Fruit fly (Drosophila melanogaster): Measurements from ENCODE around the gene SCOT.

Gene SCOT

DNA sequence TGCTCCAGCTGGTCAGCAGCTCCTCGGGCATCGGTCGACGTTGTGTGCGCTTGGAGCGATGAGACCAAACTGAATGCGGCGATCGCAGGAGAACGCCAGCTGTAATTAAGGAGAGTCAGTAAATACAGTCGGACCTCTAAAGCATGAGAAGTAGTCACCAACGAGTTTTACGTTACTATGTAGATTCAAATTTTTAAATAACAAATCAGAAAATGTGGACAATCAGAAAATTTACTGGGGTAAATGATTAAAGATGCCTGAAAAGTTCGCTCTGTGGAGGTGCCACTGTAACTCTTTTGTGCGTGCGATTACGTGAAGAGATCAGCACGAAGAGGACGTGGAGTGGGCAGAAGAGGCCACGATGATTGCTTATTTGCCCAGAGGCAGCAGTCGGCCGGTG is at the start of gene SCOT:
Gene SCOT, plus strand, starts transcription at position 180 of the 400 bp plus-strand sequence.
- TF ChIP-seq insv (optimal IDR thresholded peaks at IDR 0.05) (no peak), ttk (optimal IDR thresholded peaks at IDR 0.05) (no peak), Myc (optimal IDR thresholded peaks at IDR 0.05) (no peak), psq (optimal IDR thresholded peaks at IDR 0.05) (no peak), h (optimal IDR thresholded peaks at IDR 0.05) (no peak), Sin3A (optimal IDR thresholded peaks at IDR 0.05) (no peak)

DNA sequence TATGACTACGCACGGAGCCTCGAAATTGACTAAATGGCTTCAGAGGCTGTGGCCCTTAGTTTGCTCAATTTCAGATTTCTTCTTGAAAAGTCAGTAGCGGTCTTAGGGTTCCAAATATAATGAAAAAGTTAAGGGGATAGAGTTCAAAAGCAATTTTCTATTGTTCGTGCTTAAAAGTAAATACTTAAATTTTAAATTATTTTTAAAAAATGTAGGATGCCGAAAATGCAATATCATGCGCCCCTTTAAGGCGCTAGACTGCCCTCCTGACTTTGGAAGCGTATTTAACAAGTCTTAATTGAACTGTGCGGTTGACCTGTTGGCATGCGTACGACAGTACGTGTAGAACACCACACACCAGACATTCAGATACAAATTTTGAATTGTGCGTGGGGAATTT is 48.3 kb upstream of the SCOT start:
- TF ChIP-seq h (optimal IDR thresholded peaks at IDR 0.05) (no peak), Sin3A (optimal IDR thresholded peaks at IDR 0.05) (no peak), Myc (optimal IDR thresholded peaks at IDR 0.05) (no peak), insv (optimal IDR thresholded peaks at IDR 0.05) (no peak), psq (optimal IDR thresholded peaks at IDR 0.05) (no peak), ttk (optimal IDR thresholded peaks at IDR 0.05) (no peak)

DNA sequence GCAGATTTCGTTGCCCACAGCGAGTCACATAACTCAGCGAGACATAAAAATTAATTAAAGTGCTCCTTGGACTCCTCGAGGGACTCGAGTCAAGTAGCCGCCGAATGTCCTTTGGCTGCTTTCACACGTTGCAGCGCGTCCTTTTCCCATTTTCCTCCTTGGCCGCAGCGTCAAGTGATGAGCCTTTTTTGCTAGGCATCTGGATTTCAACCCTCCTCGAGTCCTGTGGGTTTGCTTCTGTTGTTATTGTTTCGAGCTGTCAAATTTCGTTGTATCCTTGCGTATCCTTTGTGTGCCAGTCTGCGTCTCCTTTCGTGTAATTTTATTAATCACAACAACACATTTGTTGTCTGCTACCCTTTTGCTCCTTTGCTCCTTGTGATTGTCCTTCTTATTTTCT is 46.3 kb upstream of the SCOT start:
- TF ChIP-seq Myc (optimal IDR thresholded peaks at IDR 0.05) (no peak), ttk (optimal IDR thresholded peaks at IDR 0.05) (no peak), insv (optimal IDR thresholded peaks at IDR 0.05) (no peak), h (optimal IDR thresholded peaks at IDR 0.05) (no peak), psq (optimal IDR thresholded peaks at IDR 0.05) (no peak), Sin3A (optimal IDR thresholded peaks at IDR 0.05) (no peak)

DNA sequence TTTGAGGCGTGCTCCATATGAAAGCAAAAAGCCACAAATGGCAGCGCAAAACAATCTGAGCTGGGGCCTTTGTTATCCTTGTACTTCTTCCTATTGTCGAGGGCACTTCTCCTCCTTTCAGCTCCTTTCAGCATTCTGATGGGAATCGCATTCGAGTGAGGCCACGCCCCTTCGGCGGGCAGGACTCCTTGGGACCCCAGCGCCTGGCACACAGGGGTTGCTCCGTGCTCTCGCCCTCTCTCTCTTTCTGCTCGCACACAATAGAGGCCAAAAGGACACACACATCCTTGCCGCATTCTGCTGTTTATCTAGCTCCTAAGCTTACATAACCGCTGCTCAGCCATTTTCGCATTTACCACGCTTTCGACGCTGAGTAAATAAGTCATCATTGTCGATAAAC is 42.9 kb upstream of the SCOT start:
- no peak for TF ChIP-seq ttk (optimal IDR thresholded peaks at IDR 0.05)
- no peak for TF ChIP-seq Sin3A (optimal IDR thresholded peaks at IDR 0.05)
- TF ChIP-seq Myc (optimal IDR thresholded peaks at IDR 0.05) = no peak
- no peak for TF ChIP-seq h (optimal IDR thresholded peaks at IDR 0.05)
- no peak for TF ChIP-seq psq (optimal IDR thresholded peaks at IDR 0.05)
- no peak for TF ChIP-seq insv (optimal IDR thresholded peaks at IDR 0.05)

DNA sequence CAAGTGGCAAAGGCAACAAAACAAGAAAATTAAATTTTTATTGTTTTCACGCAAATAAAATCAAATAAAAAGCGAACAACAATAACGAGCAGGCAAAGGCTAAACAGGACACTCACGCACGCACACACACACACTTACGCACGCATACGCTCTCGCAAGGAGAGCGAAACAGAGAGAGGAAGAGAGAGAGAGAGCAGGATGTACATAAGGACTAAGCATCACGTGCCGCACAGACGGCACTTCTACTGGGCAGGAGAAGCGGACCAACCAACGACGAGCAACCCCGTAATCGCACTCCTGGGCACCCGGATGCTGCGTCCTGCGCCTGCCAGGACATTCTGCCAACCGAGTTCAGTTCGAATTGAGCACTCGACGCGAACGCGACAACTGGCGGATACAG is 42.0 kb upstream of the SCOT start, which contains the start of gene Dbx:
Gene Dbx, plus strand, starts transcription at position 365 of the 400 bp plus-strand sequence.
- TF ChIP-seq psq (optimal IDR thresholded peaks at IDR 0.05) (no peak), Sin3A (optimal IDR thresholded peaks at IDR 0.05) (no peak), h (optimal IDR thresholded peaks at IDR 0.05) (no peak), Myc (optimal IDR thresholded peaks at IDR 0.05) (no peak), insv (optimal IDR thresholded peaks at IDR 0.05) (no peak), ttk (optimal IDR thresholded peaks at IDR 0.05) (no peak)

DNA sequence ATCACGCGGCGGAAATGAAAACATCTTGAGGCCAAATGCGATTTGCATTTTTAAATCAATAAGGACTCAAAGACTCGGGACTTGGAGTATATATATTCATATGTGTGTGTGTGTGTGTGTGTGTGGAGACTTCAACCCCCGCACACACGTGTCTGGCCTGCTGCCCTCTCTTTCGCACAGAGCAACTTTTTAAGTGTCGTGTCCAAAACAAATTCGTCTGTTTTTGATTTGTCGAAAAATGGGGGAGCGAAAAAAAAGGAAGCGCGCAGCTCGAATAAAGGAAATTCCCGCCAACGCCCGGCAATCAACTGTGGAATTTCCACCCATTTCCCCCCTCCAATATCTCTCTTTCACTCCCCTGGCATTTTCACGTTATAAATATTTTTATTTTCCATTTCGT is 34.0 kb upstream of the SCOT start:
- TF ChIP-seq Myc (optimal IDR thresholded peaks at IDR 0.05) (no peak), h (optimal IDR thresholded peaks at IDR 0.05) (no peak), ttk (optimal IDR thresholded peaks at IDR 0.05) (no peak), insv (optimal IDR thresholded peaks at IDR 0.05) (no peak), psq (optimal IDR thresholded peaks at IDR 0.05) (no peak), Sin3A (optimal IDR thresholded peaks at IDR 0.05) (no peak)

DNA sequence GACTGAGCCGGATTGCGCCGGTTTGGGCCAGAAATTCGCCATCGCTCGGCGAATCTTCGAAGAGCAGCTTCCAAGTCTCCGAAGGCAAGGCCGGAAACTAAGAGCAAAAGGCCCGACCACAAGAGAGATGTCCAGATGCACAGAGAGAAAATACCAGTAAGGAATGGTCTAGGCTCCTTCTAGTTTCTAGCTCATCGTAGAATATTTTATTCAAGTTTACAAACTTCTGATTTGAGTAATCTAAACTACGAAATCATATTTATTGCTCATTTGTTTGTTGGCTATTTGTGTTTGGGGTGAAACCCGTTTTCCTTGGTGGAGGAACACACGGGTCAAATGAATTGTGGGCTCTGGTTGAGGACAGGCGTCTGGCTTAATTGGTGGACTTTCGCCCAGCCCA is 25.5 kb upstream of the SCOT start:
- TF ChIP-seq Sin3A (optimal IDR thresholded peaks at IDR 0.05) (no peak), Myc (optimal IDR thresholded peaks at IDR 0.05) (no peak), psq (optimal IDR thresholded peaks at IDR 0.05) (no peak)

DNA sequence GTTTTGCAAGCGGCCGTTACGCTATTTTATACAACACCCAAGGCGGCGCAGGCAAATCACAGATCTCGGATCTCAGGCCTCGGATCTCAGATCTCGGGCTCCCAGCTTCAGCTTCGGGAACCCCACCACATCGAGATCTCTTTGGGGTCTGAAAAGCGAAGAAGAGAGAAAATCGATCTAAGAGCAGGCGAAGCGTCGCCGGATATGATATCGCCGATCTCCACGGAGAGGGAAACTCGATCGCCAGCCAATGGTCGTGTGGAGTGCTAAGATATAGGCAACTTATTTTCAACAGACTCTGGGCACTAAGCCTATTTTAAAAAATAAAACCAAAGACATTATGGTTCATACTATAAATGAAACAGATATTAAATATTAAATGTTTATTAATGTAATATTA is 24.2 kb upstream of the SCOT start, which contains the start of the genes CG46523 and CG5687:
Gene CG46523, minus strand, starts transcription at position 337 of the 400 bp plus-strand sequence.
Gene CG5687, minus strand, starts transcription at position 337 of the 400 bp plus-strand sequence.
- no peak for TF ChIP-seq Myc (optimal IDR thresholded peaks at IDR 0.05)
- no peak for TF ChIP-seq psq (optimal IDR thresholded peaks at IDR 0.05)
- no peak for TF ChIP-seq h (optimal IDR thresholded peaks at IDR 0.05)
- TF ChIP-seq Sin3A (optimal IDR thresholded peaks at IDR 0.05) = no peak
- no peak for TF ChIP-seq ttk (optimal IDR thresholded peaks at IDR 0.05)
- TF ChIP-seq insv (optimal IDR thresholded peaks at IDR 0.05) = no peak

DNA sequence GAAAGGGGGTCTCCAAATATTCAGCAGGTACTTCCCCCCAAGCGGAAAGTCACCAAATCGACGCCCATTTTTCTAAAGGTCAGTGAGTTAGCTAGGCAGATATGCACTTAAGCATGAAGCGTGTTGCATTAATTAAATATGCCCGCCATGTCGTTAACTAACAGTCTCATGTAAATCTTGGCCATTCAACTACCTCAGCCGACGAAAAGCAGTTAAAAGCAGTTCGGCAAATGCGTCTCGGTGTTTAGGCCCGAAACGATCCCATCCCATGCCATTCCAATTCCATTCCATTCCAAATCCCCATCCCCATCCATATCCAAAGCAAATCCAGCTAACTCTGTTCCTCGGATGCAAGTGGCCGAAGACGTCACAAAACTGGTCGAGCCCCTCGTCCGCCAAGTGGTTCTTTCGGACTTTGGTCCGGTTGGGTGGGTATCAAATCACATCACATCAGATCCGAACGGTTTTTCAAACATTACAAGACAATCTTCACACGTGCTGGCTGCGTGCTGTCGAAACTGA is 22.9 kb upstream of the SCOT start:
- TF ChIP-seq psq (optimal IDR thresholded peaks at IDR 0.05) (no peak), Sin3A (optimal IDR thresholded peaks at IDR 0.05) (no peak), insv (optimal IDR thresholded peaks at IDR 0.05) (no peak), ttk (optimal IDR thresholded peaks at IDR 0.05) (no peak), h (optimal IDR thresholded peaks at IDR 0.05) (no peak), Myc (optimal IDR thresholded peaks at IDR 0.05) (no peak)

DNA sequence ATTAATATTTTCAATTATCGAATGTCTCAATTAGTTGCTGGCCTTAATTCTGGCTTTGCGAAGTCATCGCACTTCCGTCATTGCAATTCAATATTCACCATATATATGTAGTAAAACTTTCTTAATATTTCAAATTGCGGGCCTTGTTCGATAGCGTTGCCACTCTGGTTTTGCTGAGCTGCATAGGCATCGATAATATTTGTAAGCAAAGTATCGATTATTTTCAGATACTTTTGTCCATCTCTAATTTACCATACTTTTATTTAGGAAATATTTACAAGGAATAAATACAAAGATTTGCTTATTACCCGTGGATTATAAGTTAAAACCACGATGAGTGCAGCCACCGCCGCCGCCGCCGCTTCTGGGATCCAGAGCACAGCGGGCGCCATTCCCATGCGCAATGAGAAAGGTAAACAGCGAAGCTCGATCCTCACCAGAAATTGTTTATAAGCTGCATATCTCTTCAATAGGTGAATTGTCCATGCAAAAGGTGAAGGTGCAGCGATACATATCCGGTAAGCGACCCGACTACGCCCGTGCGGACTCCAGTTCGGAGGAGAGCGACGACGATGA is 22.0 kb upstream of the SCOT start, which contains the start of gene Mfap1:
Gene Mfap1, plus strand, starts transcription at position 226 of the 576 bp plus-strand sequence.
- TF ChIP-seq ttk (optimal IDR thresholded peaks at IDR 0.05) (no peak), h (optimal IDR thresholded peaks at IDR 0.05) (no peak), Myc (optimal IDR thresholded peaks at IDR 0.05) (no peak), Sin3A (optimal IDR thresholded peaks at IDR 0.05) (no peak), psq (optimal IDR thresholded peaks at IDR 0.05) (no peak), insv (optimal IDR thresholded peaks at IDR 0.05) (no peak)

DNA sequence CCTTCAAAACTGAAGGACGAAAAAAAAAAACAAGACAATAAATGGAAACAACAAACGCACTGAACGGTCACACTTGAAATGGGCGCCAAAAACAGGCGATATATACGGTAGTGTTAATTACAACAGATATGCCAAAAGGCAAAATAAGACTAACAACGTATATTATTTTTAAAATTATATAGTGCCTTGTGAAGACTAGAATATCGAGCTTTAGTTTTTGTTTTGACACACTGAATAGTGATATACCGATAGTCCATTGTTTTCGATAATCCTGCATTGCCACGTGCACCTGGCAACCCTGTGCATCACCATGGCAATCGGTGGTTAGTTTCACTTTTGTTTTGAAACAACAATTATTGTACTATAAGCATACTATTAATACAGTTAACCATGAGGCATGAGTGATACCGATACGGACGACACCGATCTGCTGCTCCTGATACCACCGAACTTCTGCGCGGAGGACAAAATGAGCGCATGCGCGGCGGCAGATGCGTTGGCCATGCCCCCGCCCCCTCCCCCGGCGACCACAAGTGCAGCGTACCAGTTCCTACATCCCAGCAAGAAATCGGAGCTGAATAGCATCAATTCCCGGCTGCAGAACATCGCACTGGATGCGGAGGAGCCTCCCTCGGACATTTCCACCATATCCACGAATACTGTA is 15.3 kb upstream of the SCOT start, which contains the start of the genes mu2 and Cnb:
Gene mu2, minus strand, starts transcription at position 13 of the 664 bp plus-strand sequence.
Gene Cnb, plus strand, starts transcription at position 103 of the 664 bp plus-strand sequence.
- TF ChIP-seq h (optimal IDR thresholded peaks at IDR 0.05) (no peak), ttk (optimal IDR thresholded peaks at IDR 0.05) (no peak), Myc (optimal IDR thresholded peaks at IDR 0.05) (no peak), psq (optimal IDR thresholded peaks at IDR 0.05) (no peak)

DNA sequence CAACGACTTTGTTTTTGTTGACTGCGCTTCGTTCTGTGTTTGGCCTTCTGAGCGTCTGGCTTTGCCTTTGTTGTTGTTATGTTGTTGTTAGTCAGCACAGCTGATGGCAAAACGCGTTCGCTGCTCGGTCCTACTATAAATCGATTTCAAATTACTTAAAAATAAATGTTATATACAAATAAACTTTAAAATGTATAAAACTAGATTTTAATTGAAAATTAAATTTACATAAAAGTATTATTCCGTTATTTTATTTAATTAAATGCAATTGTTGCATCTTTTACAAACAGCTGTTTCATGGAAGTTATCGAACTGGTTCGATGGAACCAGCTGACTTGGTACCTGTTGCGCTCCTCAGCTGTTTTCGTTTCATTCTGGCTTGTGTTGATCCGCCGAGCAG is 1.2 kb downstream of the SCOT start, which contains the start of gene mv:
Gene mv, minus strand, starts transcription at position 80 of the 400 bp plus-strand sequence.
- no peak for TF ChIP-seq Myc (optimal IDR thresholded peaks at IDR 0.05)
- no peak for TF ChIP-seq Sin3A (optimal IDR thresholded peaks at IDR 0.05)
- no peak for TF ChIP-seq insv (optimal IDR thresholded peaks at IDR 0.05)
- no peak for TF ChIP-seq ttk (optimal IDR thresholded peaks at IDR 0.05)
- no peak for TF ChIP-seq h (optimal IDR thresholded peaks at IDR 0.05)
- no peak for TF ChIP-seq psq (optimal IDR thresholded peaks at IDR 0.05)
